Worm (Caenorhabditis elegans) whole organism, L4/young adult: ENCODE data around the gene srh-297.

Experiments
- W03F9.2 ChIP-seq: fragments of 150-350 bp; optimal IDR thresholded peaks from 2 replicates; lab custom pipeline; 2014; ENCODE audit warnings: missing biosample characterization, missing genetic modification characterization
- dao-5 ChIP-seq: sonication (generic microtip); optimal IDR thresholded peaks from 2 replicates; lab custom pipeline; 2016; ENCODE audit warnings: missing genotype, missing genetic modification characterization, moderate library complexity, missing compliant biosample characterization
- him-1 ChIP-seq: sonication (generic microtip); optimal IDR thresholded peaks from 2 replicates; lab custom pipeline; 2016; ENCODE audit warnings: missing genotype, missing genetic modification reagents, missing genetic modification characterization, missing compliant biosample characterization

srh-297 gene

ce11 chrII:3230422-3230821 is at the start of gene srh-297:
Gene srh-297, minus strand, starts transcription at chrII:3230522.
- no peak for TF ChIP-seq him-1 (tag; lab: Kevin White, UChicago)
- TF ChIP-seq W03F9.2 (tag; lab: Kevin White, UChicago), result no peak
- TF ChIP-seq dao-5 (tag; lab: Kevin White, UChicago), result no peak

ce11 chrII:3278634-3279033 is 48.3 kb upstream of the srh-297 start, which contains the start of gene wht-4:
Gene wht-4, plus strand, starts transcription at chrII:3278934.
- TF ChIP-seq W03F9.2 (tag; lab: Kevin White, UChicago) (no peak), him-1 (tag; lab: Kevin White, UChicago) (no peak), dao-5 (tag; lab: Kevin White, UChicago) (no peak)

ce11 chrII:3277686-3278085 is 47.4 kb upstream of the srh-297 start, which contains the start of gene F02E11.4:
Gene F02E11.4, minus strand, starts transcription at chrII:3277786.
- no peak for TF ChIP-seq dao-5 (tag; lab: Kevin White, UChicago)
- TF ChIP-seq W03F9.2 (tag; lab: Kevin White, UChicago), result no peak
- no peak for TF ChIP-seq him-1 (tag; lab: Kevin White, UChicago)

ce11 chrII:3274923-3275322 is 44.6 kb upstream of the srh-297 start, which contains the start of gene F02E11.3:
Gene F02E11.3, minus strand, starts transcription at chrII:3275023.
- no peak for TF ChIP-seq W03F9.2 (tag; lab: Kevin White, UChicago)
- no peak for TF ChIP-seq dao-5 (tag; lab: Kevin White, UChicago)
- TF ChIP-seq him-1 (tag; lab: Kevin White, UChicago), result no peak

- TF ChIP-seq W03F9.2 (tag; lab: Kevin White, UChicago) (no peak), dao-5 (tag; lab: Kevin White, UChicago) (no peak), him-1 (tag; lab: Kevin White, UChicago) (no peak)
These were observed 40.3 kb upstream of the srh-297 start for ce11 chrII:3270598-3270997.

ce11 chrII:3267815-3268214 is 37.5 kb upstream of the srh-297 start:
- TF ChIP-seq W03F9.2 (tag; lab: Kevin White, UChicago) (no peak), him-1 (tag; lab: Kevin White, UChicago) (no peak), dao-5 (tag; lab: Kevin White, UChicago) (no peak)

ce11 chrII:3267365-3267764 is 37.0 kb upstream of the srh-297 start, which contains the start of gene F02E11.7:
Gene F02E11.7, plus strand, starts transcription at chrII:3267665.
- TF ChIP-seq dao-5 (tag; lab: Kevin White, UChicago) (no peak), him-1 (tag; lab: Kevin White, UChicago) (no peak), W03F9.2 (tag; lab: Kevin White, UChicago) (no peak)

ce11 chrII:3264704-3265103 is 34.4 kb upstream of the srh-297 start:
- TF ChIP-seq him-1 (tag; lab: Kevin White, UChicago) (no peak), W03F9.2 (tag; lab: Kevin White, UChicago) (no peak), dao-5 (tag; lab: Kevin White, UChicago) (no peak)

- TF ChIP-seq W03F9.2 (tag; lab: Kevin White, UChicago) (no peak), dao-5 (tag; lab: Kevin White, UChicago) (no peak)
These were observed 32.2 kb upstream of the srh-297 start, which contains the start of gene F02E11.2 for ce11 chrII:3262504-3262903. Gene F02E11.2, plus strand, starts transcription at chrII:3262804.

- no peak for TF ChIP-seq W03F9.2 (tag; lab: Kevin White, UChicago)
- TF ChIP-seq dao-5 (tag; lab: Kevin White, UChicago), result no peak
- TF ChIP-seq him-1 (tag; lab: Kevin White, UChicago), result no peak
These were observed 28.9 kb upstream of the srh-297 start, which contains the start of gene gcy-19 for ce11 chrII:3259254-3259653. Gene gcy-19, minus strand, starts transcription at chrII:3259354.

- no peak for TF ChIP-seq dao-5 (tag; lab: Kevin White, UChicago)
- TF ChIP-seq W03F9.2 (tag; lab: Kevin White, UChicago), result no peak
- no peak for TF ChIP-seq him-1 (tag; lab: Kevin White, UChicago)
These were observed 21.5 kb upstream of the srh-297 start for ce11 chrII:3251782-3252181.

- TF ChIP-seq dao-5 (tag; lab: Kevin White, UChicago) (no peak), W03F9.2 (tag; lab: Kevin White, UChicago) (no peak), him-1 (tag; lab: Kevin White, UChicago) (no peak)
These were observed 19.9 kb upstream of the srh-297 start for ce11 chrII:3250195-3250594.

- TF ChIP-seq dao-5 (tag; lab: Kevin White, UChicago), result no peak
- no peak for TF ChIP-seq him-1 (tag; lab: Kevin White, UChicago)
- TF ChIP-seq W03F9.2 (tag; lab: Kevin White, UChicago), result no peak
These were observed 19.1 kb upstream of the srh-297 start, which contains the start of gene clec-124 for ce11 chrII:3249406-3249805. Gene clec-124, plus strand, starts transcription at chrII:3249706.

- TF ChIP-seq W03F9.2 (tag; lab: Kevin White, UChicago) (no peak), dao-5 (tag; lab: Kevin White, UChicago) (no peak), him-1 (tag; lab: Kevin White, UChicago) (no peak)
These were observed 17.9 kb upstream of the srh-297 start, which contains the start of the genes fbxc-50 and C17F4.2 for ce11 chrII:3248043-3248718. Gene fbxc-50, minus strand, starts transcription at chrII:3248123. Gene C17F4.2, plus strand, starts transcription at chrII:3248668.
